Worm (Caenorhabditis elegans): Measurements from ENCODE around the gene Y39A1A.24.

Gene Y39A1A.24

DNA sequence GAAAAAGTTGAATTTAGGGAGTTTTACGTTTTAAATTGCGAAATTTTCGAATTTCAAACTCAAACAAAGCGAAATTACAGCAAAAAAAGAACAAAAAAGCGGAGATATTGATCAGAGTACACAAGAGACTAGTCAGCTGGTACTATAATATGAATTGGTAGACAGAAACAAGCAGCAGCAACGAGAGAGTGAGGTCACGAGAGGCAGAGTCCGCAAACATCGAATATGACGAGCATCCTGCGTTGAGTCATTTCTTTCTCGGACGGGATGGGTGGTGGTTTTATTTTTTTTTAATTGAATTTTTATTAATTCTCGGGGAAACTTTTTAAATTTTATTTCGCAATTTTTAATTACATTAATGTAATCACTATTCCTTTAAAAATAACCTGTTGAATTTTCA, 12.7 kb upstream of the Y39A1A.24 start (continued):
- no peak for TF ChIP-seq pax-3 (tag; optimal IDR thresholded peaks at IDR 0.05)
- TF ChIP-seq ama-1 (optimal IDR thresholded peaks at IDR 0.05) = no peak
- no peak for TF ChIP-seq sox-4 (tag; optimal IDR thresholded peaks at IDR 0.05)
- peak; percentile 46 for TF ChIP-seq irx-1 (tag; optimal IDR thresholded peaks at IDR 0.05)
- TF ChIP-seq C04F5.9 (tag; optimal IDR thresholded peaks at IDR 0.05) = peak; percentile 11
- TF ChIP-seq lir-3 (tag; optimal IDR thresholded peaks at IDR 0.05; ENCODE audit: poor library complexity) = peak; percentile 44
- peak; percentile 59 for TF ChIP-seq blmp-1 (tag; optimal IDR thresholded peaks at IDR 0.05)
- peak; percentile 13 for TF ChIP-seq vab-15 (tag; optimal IDR thresholded peaks at IDR 0.05)
- no peak for TF ChIP-seq grh-1 (GFP tag; IDR thresholded peaks at IDR 0.05)
- no peak for TF ChIP-seq Y116A8C.19 (tag; optimal IDR thresholded peaks at IDR 0.05; ENCODE audit: borderline replicate concordance)
- TF ChIP-seq efl-1 (optimal IDR thresholded peaks at IDR 0.05) = peak; percentile 71 to 73
- peak; percentile 74 to 97 for TF ChIP-seq efl-1 (GFP tag; optimal IDR thresholded peaks at IDR 0.05 in 1 of 2)
- TF ChIP-seq nhr-11 (tag; optimal IDR thresholded peaks at IDR 0.05) = no peak
- peak; percentile 62 for TF ChIP-seq unc-130 (tag; optimal IDR thresholded peaks at IDR 0.05)
- peak; percentile 49 for TF ChIP-seq fos-1 (tag; optimal IDR thresholded peaks at IDR 0.05)
- TF ChIP-seq dsc-1 (tag; optimal IDR thresholded peaks at IDR 0.05) = peak; percentile 41
- no peak for TF ChIP-seq aha-1 (tag; optimal IDR thresholded peaks at IDR 0.05)
- 0 out of 2 replicates have a peak, but pooled peaks have one; percentile 31 for TF ChIP-seq mab-9 (GFP tag; IDR thresholded peaks at IDR 0.05)
- TF ChIP-seq nhr-20 (tag; optimal IDR thresholded peaks at IDR 0.05) = peak; percentile 85
- no peak for TF ChIP-seq hlh-4 (tag; optimal IDR thresholded peaks at IDR 0.05)
- no peak for TF ChIP-seq pqm-1 (tag; optimal IDR thresholded peaks at IDR 0.05)
- TF ChIP-seq ztf-11 (tag; optimal IDR thresholded peaks at IDR 0.05) = peak in 1 of 2 experiments; percentile 26
- TF ChIP-seq elt-3 (tag; optimal IDR thresholded peaks at IDR 0.05) = peak in 1 of 6 experiments; percentile 37
- TF ChIP-seq C34B4.2 (tag; optimal IDR thresholded peaks at IDR 0.05) = no peak
- peak; percentile 68 for TF ChIP-seq skn-1 (tag; optimal IDR thresholded peaks at IDR 0.05)
- peak; percentile 46 for TF ChIP-seq jun-1 (tag; optimal IDR thresholded peaks at IDR 0.05)
- TF ChIP-seq tbx-2 (tag; optimal IDR thresholded peaks at IDR 0.05) = peak; percentile 70
- TF ChIP-seq zip-4 (GFP tag; optimal IDR thresholded peaks at IDR 0.05) = no peak
- peak; percentile 57 for TF ChIP-seq unc-86 (tag; optimal IDR thresholded peaks at IDR 0.05)
- peak; percentile 40 for TF ChIP-seq egl-13 (tag; optimal IDR thresholded peaks at IDR 0.05)
- peak; percentile 62 for TF ChIP-seq xbp-1 (tag; optimal IDR thresholded peaks at IDR 0.05)
- TF ChIP-seq unc-98 (GFP tag; IDR thresholded peaks at IDR 0.05) = no peak
- peak; percentile 52 for TF ChIP-seq lin-39 (tag; optimal IDR thresholded peaks at IDR 0.05)
- TF ChIP-seq mep-1 (tag; optimal IDR thresholded peaks at IDR 0.05) = peak; percentile 93
- TF ChIP-seq nhr-237 (tag; optimal IDR thresholded peaks at IDR 0.05) = no peak

ce11 chrIII:10600138-10600626, 12.3 kb upstream of the Y39A1A.24 start, which contains the start of gene epg-6:
Gene epg-6, minus strand, starts transcription at chrIII:10600188.
- TF ChIP-seq C04F5.9 (tag; optimal IDR thresholded peaks at IDR 0.05) (no peak), lin-15B (tag; optimal IDR thresholded peaks at IDR 0.05) (no peak), nhr-85 (tag) (no peak), ets-5 (GFP tag; IDR thresholded peaks at IDR 0.05) (no peak), nhr-71 (tag; optimal IDR thresholded peaks at IDR 0.05) (no peak), lin-39 (tag; optimal IDR thresholded peaks at IDR 0.05) (no peak), ceh-82 (tag; optimal IDR thresholded peaks at IDR 0.05) (no peak), skn-1 (tag; optimal IDR thresholded peaks at IDR 0.05) (no peak), nhr-28 (tag; optimal IDR thresholded peaks at IDR 0.05) (no peak), tlp-1 (tag; optimal IDR thresholded peaks at IDR 0.05) (no peak), unc-130 (tag; optimal IDR thresholded peaks at IDR 0.05) (no peak), nhr-84 (tag; optimal IDR thresholded peaks at IDR 0.05) (no peak), lin-14 (GFP tag; optimal IDR thresholded peaks at IDR 0.05) (no peak), nhr-237 (tag; optimal IDR thresholded peaks at IDR 0.05) (no peak), sptf-1 (tag; optimal IDR thresholded peaks at IDR 0.05) (no peak), mdl-1 (tag; optimal IDR thresholded peaks at IDR 0.05) (no peak), ceh-8 (GFP tag; optimal IDR thresholded peaks at IDR 0.05) (no peak), irx-1 (tag; optimal IDR thresholded peaks at IDR 0.05) (no peak)
